Fruit fly (Drosophila melanogaster) whole organism, embryonic: ENCODE results near the gene CG12470.

Experiments
- Atf6 ChIP-seq: fragments of 200-800 bp; sonication (Bioruptor generic); IDR thresholded peaks from 2 replicates; pipeline ENCODE4 v1.3.6; 2022; ENCODE audit warnings: missing biosample characterization, missing genetic modification characterization
- CG10366 ChIP-seq: fragments of 200-800 bp; sonication (Bioruptor generic); IDR thresholded peaks from 2 replicates; pipeline ENCODE4 v1.3.6; 2022; ENCODE audit warnings: missing biosample characterization, missing genetic modification characterization
- CG11504 ChIP-seq: fragments of 200-800 bp; sonication (Bioruptor generic); optimal IDR thresholded peaks from 3 replicates; lab custom pipeline; 2019; ENCODE audit warnings: missing biosample characterization, mild to moderate bottlenecking, missing genetic modification characterization, moderate library complexity
- CG12391 ChIP-seq: fragments of 200-800 bp; sonication (Bioruptor generic); optimal IDR thresholded peaks from 3 replicates; lab custom pipeline; 2018; ENCODE audit warnings: missing biosample characterization, mild to moderate bottlenecking, missing genetic modification characterization, moderate library complexity
- CG13424 ChIP-seq: fragments of 200-800 bp; sonication (Bioruptor generic); optimal IDR thresholded peaks from 2 replicates; lab custom pipeline; 2019; ENCODE audit warnings: missing biosample characterization, mild to moderate bottlenecking, missing genetic modification characterization, moderate library complexity
- CG13894 ChIP-seq: fragments of 200-800 bp; sonication (Bioruptor generic); optimal IDR thresholded peaks from 3 replicates; lab custom pipeline; 2018; ENCODE audit warnings: missing biosample characterization, mild to moderate bottlenecking, missing genetic modification characterization, moderate library complexity
- CG1529 ChIP-seq: fragments of 200-800 bp; sonication (Bioruptor generic); optimal IDR thresholded peaks from 3 replicates; lab custom pipeline; 2018; ENCODE audit warnings: missing biosample characterization, missing genetic modification characterization
- CG1603 ChIP-seq: fragments of 200-800 bp; sonication (Bioruptor generic); optimal IDR thresholded peaks from 2 replicates; lab custom pipeline; 2019; ENCODE audit warnings: missing biosample characterization, mild to moderate bottlenecking, missing genetic modification characterization, moderate library complexity
- CG16779 ChIP-seq: fragments of 200-800 bp; sonication (Bioruptor generic); IDR thresholded peaks from 2 replicates; pipeline ENCODE4 v1.3.6; 2022; ENCODE audit warnings: missing biosample characterization, missing genetic modification characterization
- CG17912 ChIP-seq: fragments of 200-800 bp; sonication (Bioruptor generic); optimal IDR thresholded peaks from 2 replicates; lab custom pipeline; 2018; ENCODE audit warnings: missing biosample characterization, mild to moderate bottlenecking, missing genetic modification characterization
- CG18262 ChIP-seq: fragments of 200-800 bp; optimal IDR thresholded peaks from 3 replicates; lab custom pipeline; 2019; ENCODE audit warnings: missing biosample characterization, mild to moderate bottlenecking, missing genetic modification characterization, moderate library complexity
- CG18619 ChIP-seq: fragments of 200-800 bp; sonication (Bioruptor generic); optimal IDR thresholded peaks from 3 replicates; lab custom pipeline; 2017; ENCODE audit warnings: missing biosample characterization, mild to moderate bottlenecking, missing genetic modification characterization
- CG2199 ChIP-seq: fragments of 200-800 bp; sonication (Bioruptor generic); IDR thresholded peaks from 3 replicates; pipeline ENCODE4 v1.3.6; 2022; ENCODE audit warnings: missing biosample characterization, missing genetic modification characterization
- CG2678 ChIP-seq: fragments of 200-800 bp; sonication (Bioruptor generic); optimal IDR thresholded peaks from 3 replicates; lab custom pipeline; 2019; ENCODE audit warnings: missing biosample characterization, mild to moderate bottlenecking, missing genetic modification characterization, moderate library complexity
- CG31441 ChIP-seq: fragments of 200-800 bp; sonication (Bioruptor generic); IDR thresholded peaks from 2 replicates; pipeline ENCODE4 v1.3.6; 2022; ENCODE audit warnings: missing biosample characterization, missing genetic modification characterization
- CG32767 ChIP-seq: fragments of 200-800 bp; sonication (Bioruptor generic); IDR thresholded peaks from 2 replicates; pipeline ENCODE4 v1.3.6; 2022; ENCODE audit warnings: missing biosample characterization, missing genetic modification characterization
- CG4424 ChIP-seq: fragments of 200-800 bp; sonication (Bioruptor generic); optimal IDR thresholded peaks from 3 replicates; lab custom pipeline; 2016; ENCODE audit warnings: missing biosample characterization, missing genetic modification characterization
- CG7372 ChIP-seq: fragments of 200-800 bp; sonication (Bioruptor generic); IDR thresholded peaks from 2 replicates; pipeline ENCODE4 v1.3.6; 2022; ENCODE audit warnings: missing biosample characterization, missing genetic modification characterization
- CoRest ChIP-seq: fragments of 200-800 bp; sonication (Bioruptor generic); optimal IDR thresholded peaks from 3 replicates; lab custom pipeline; 2018; ENCODE audit warnings: missing biosample characterization, mild to moderate bottlenecking, missing genetic modification characterization, moderate library complexity
- Deaf1 ChIP-seq: fragments of 200-800 bp; optimal IDR thresholded peaks from 3 replicates; lab custom pipeline; 2019; ENCODE audit warnings: missing biosample characterization, mild to moderate bottlenecking, missing genetic modification characterization, moderate library complexity
- ERR ChIP-seq: fragments of 200-800 bp; sonication (Bioruptor generic); optimal IDR thresholded peaks from 2 replicates; lab custom pipeline; 2016; ENCODE audit warnings: missing biosample characterization, missing genetic modification characterization
- Ets65A ChIP-seq: fragments of 200-800 bp; sonication (Bioruptor generic); peaks from one replicate; lab custom pipeline; 2016; ENCODE audit warnings: missing biosample characterization, missing genetic modification characterization
- Fer3 ChIP-seq: fragments of 200-800 bp; sonication (Bioruptor generic); optimal IDR thresholded peaks from 2 replicates; lab custom pipeline; 2018; ENCODE audit warnings: missing biosample characterization, mild to moderate bottlenecking, missing genetic modification characterization, moderate library complexity
- Gsc ChIP-seq: fragments of 200-800 bp; sonication (Bioruptor generic); IDR thresholded peaks from 2 replicates; pipeline ENCODE4 v1.3.6; 2022; ENCODE audit warnings: missing biosample characterization, missing genetic modification characterization
- Hr51 ChIP-seq, 2 experiments: fragments of 200-800 bp; sonication (Bioruptor generic); optimal IDR thresholded peaks; 2 replicates in 1 of 2; 3 replicates in 1 of 2; lab custom pipeline; 2016 to 2018; ENCODE audit warnings: missing biosample characterization in 2 of 2, missing genetic modification characterization in 2 of 2, mild to moderate bottlenecking in 1 of 2, moderate library complexity in 1 of 2
- Mad ChIP-seq: fragments of 200-800 bp; sonication (Bioruptor generic); optimal IDR thresholded peaks from 2 replicates; lab custom pipeline; 2016; ENCODE audit warnings: missing biosample characterization, missing genetic modification characterization
- Med ChIP-seq: fragments of 200-800 bp; sonication (Bioruptor generic); peaks from one replicate; lab custom pipeline; 2016; ENCODE audit warnings: missing biosample characterization, missing genetic modification characterization, mild to moderate bottlenecking, inconsistent platforms, moderate library complexity
- abd-A ChIP-seq: fragments of 200-800 bp; sonication (Bioruptor generic); optimal IDR thresholded peaks from 3 replicates; lab custom pipeline; 2019; ENCODE audit warnings: missing biosample characterization, mild to moderate bottlenecking, missing genetic modification characterization, moderate library complexity
- amos ChIP-seq: fragments of 200-800 bp; sonication (Bioruptor generic); IDR thresholded peaks from 2 replicates; pipeline ENCODE4 v1.3.6; 2022; ENCODE audit warnings: missing biosample characterization, missing genetic modification characterization; ENCODE audit not compliant: partially characterized antibody
- bigmax ChIP-seq: fragments of 200-800 bp; sonication (Bioruptor generic); optimal IDR thresholded peaks from 2 replicates; lab custom pipeline; 2018; ENCODE audit warnings: missing biosample characterization, mild to moderate bottlenecking, missing genetic modification characterization
- bowl ChIP-seq: fragments of 200-800 bp; sonication (Bioruptor generic); IDR thresholded peaks from 2 replicates; pipeline ENCODE4 v1.3.6; 2022; ENCODE audit warnings: missing biosample characterization, missing genetic modification characterization
- chinmo ChIP-seq: fragments of 200-800 bp; sonication (Bioruptor generic); IDR thresholded peaks from 4 replicates; pipeline ENCODE4 v1.3.6; 2022; ENCODE audit warnings: missing biosample characterization, missing genetic modification characterization; ENCODE audit not compliant: partially characterized antibody
- dan ChIP-seq: fragments of 200-800 bp; sonication (Bioruptor generic); IDR thresholded peaks from 2 replicates; pipeline ENCODE4 v1.3.6; 2022; ENCODE audit warnings: missing biosample characterization, missing genetic modification characterization
- gem ChIP-seq: fragments of 200-800 bp; sonication (Bioruptor generic); optimal IDR thresholded peaks from 2 replicates; lab custom pipeline; 2019; ENCODE audit warnings: missing biosample characterization, mild to moderate bottlenecking, missing genetic modification characterization, moderate library complexity
- hbn ChIP-seq: fragments of 200-800 bp; sonication (Bioruptor generic); IDR thresholded peaks from 2 replicates; pipeline ENCODE4 v1.3.6; 2022; ENCODE audit warnings: missing biosample characterization, missing genetic modification characterization; ENCODE audit not compliant: partially characterized antibody
- mld ChIP-seq: fragments of 200-800 bp; sonication (Bioruptor generic); IDR thresholded peaks from 3 replicates; pipeline ENCODE4 v1.3.6; 2022; ENCODE audit warnings: missing biosample characterization, missing genetic modification characterization; ENCODE audit not compliant: partially characterized antibody
- nmo ChIP-seq: fragments of 200-800 bp; sonication (Bioruptor generic); optimal IDR thresholded peaks from 2 replicates; lab custom pipeline; 2018; ENCODE audit warnings: missing biosample characterization, mild to moderate bottlenecking, missing genetic modification characterization, moderate library complexity
- p53 ChIP-seq: fragments of 200-800 bp; sonication (Bioruptor generic); optimal IDR thresholded peaks from 2 replicates; lab custom pipeline; 2016; ENCODE audit warnings: missing biosample characterization, missing genetic modification characterization
- scrt ChIP-seq: fragments of 200-800 bp; sonication (Bioruptor generic); optimal IDR thresholded peaks from 2 replicates; lab custom pipeline; 2018; ENCODE audit warnings: missing biosample characterization, mild to moderate bottlenecking, missing genetic modification characterization, moderate library complexity
- sens ChIP-seq: fragments of 200-800 bp; sonication (Bioruptor generic); peaks from one replicate; lab custom pipeline; 2016; ENCODE audit warnings: missing biosample characterization, missing genetic modification characterization
- so ChIP-seq: fragments of 200-800 bp; sonication (Bioruptor generic); IDR thresholded peaks from 3 replicates; pipeline ENCODE4 v1.3.6; 2022; ENCODE audit warnings: missing biosample characterization, missing genetic modification characterization
- tio ChIP-seq: fragments of 200-800 bp; sonication (Bioruptor generic); optimal IDR thresholded peaks from 2 replicates; lab custom pipeline; 2017; ENCODE audit warnings: missing biosample characterization, missing genetic modification characterization, inconsistent platforms
- zen ChIP-seq: fragments of 200-800 bp; sonication (Bioruptor generic); optimal IDR thresholded peaks from 3 replicates; lab custom pipeline; 2018; ENCODE audit warnings: missing biosample characterization, mild to moderate bottlenecking, missing genetic modification characterization, moderate library complexity

CG12470 gene

dm6 chrX:279097-279727, 28.3 kb upstream of the CG12470 start, which contains the start of the genes CG3777 and ewg (continued):
- TF ChIP-seq zen (tag; lab: Kevin White, UChicago) (peak; percentile 3), hbn (GFP tag; lab: Robert Waterston, UW) (peak; percentile 90), Mad (GFP tag; lab: Kevin White, UChicago) (no peak), CG10366 (GFP tag; lab: Robert Waterston, UW) (no peak), CG16779 (GFP tag; lab: Robert Waterston, UW) (no peak), CG2678 (tag; lab: Kevin White, UChicago) (no peak), Gsc (no peak), CG1529 (no peak), CG31441 (no peak), abd-A (tag; lab: Kevin White, UChicago) (no peak), CoRest (peak; percentile 22)
- TF ChIP-seq, all 482 proteins: peak for 111

dm6 chrX:293254-293653, 14.2 kb upstream of the CG12470 start:
- TF ChIP-seq CG1603 (tag; lab: Kevin White, UChicago) (no peak), Fer3 (tag; lab: Kevin White, UChicago) (no peak), gem (peak; percentile 40), bigmax (GFP tag; lab: Kevin White, UChicago) (no peak), tio (peak; percentile 5), CG18619 (GFP tag; lab: Kevin White, UChicago) (no peak), Med (GFP tag; lab: Kevin White, UChicago) (peak; percentile 27), so (no peak), CG4424 (GFP tag; lab: Kevin White, UChicago) (no peak), CG17912 (no peak), sens (GFP tag; lab: Kevin White, UChicago) (peak; percentile 69), CG13424 (tag; lab: Kevin White, UChicago) (no peak), mld (GFP tag; lab: Robert Waterston, UW) (no peak), nmo (GFP tag; lab: Kevin White, UChicago) (no peak), CG11504 (tag; lab: Kevin White, UChicago) (peak; percentile 15), CG18262 (tag; lab: Kevin White, UChicago) (peak; percentile 20), bowl (no peak)

- TF ChIP-seq ERR = no peak
- TF ChIP-seq CG13894 = peak; percentile 9
- peak; percentile 95 for TF ChIP-seq Deaf1
- no peak for TF ChIP-seq CG12391 (tag; lab: Kevin White, UChicago)
- TF ChIP-seq Med (GFP tag; lab: Kevin White, UChicago) = peak; percentile 23
- no peak for TF ChIP-seq CG32767 (GFP tag; lab: Robert Waterston, UW)
- TF ChIP-seq CG2199 (GFP tag; lab: Robert Waterston, UW) = 0 out of 3 replicates have a peak, but pooled peaks have one; percentile 46
- TF ChIP-seq scrt = peak; percentile 7
- TF ChIP-seq dan = no peak
- TF ChIP-seq amos (GFP tag; lab: Robert Waterston, UW) = no peak
- peak; percentile 60 for TF ChIP-seq Ets65A (GFP tag; lab: Kevin White, UChicago)
- TF ChIP-seq Atf6 (GFP tag; lab: Robert Waterston, UW) = no peak
- TF ChIP-seq Hr51 (GFP tag; optimal IDR thresholded peaks at IDR 0.05; lab: Kevin White, UChicago) = peak in 1 of 2 experiments; percentile 31
- TF ChIP-seq chinmo (GFP tag; lab: Robert Waterston, UW) = 0 out of 4 replicates have a peak, but pooled peaks have one; percentile 23
- no peak for TF ChIP-seq CG7372 (GFP tag; lab: Robert Waterston, UW)
- no peak for TF ChIP-seq p53
- TF ChIP-seq, all 482 proteins: peak for 8
These were observed 12.6 kb upstream of the CG12470 start, which contains the start of gene CG13375 for dm6 chrX:294839-295238. TSS of gene CG13375 (minus strand) at chrX:294962.
